Fruit fly (Drosophila melanogaster): ENCODE measurements around the gene CCT7.

CCT7 gene

dm6 chr3R:8801126-8801762 is at the start of gene CCT7, which contains the start of the genes Pif1A and Pif1B:
CCT7 (plus strand) TSS chr3R:8801564.
Pif1A (minus strand) TSS chr3R:8801176.
Pif1B (minus strand) TSS chr3R:8801176.
- TF ChIP-seq Myc (optimal IDR thresholded peaks at IDR 0.05) (no peak), h (optimal IDR thresholded peaks at IDR 0.05) (no peak), psq (optimal IDR thresholded peaks at IDR 0.05) (no peak), ttk (optimal IDR thresholded peaks at IDR 0.05) (no peak), Sin3A (optimal IDR thresholded peaks at IDR 0.05) (no peak), insv (optimal IDR thresholded peaks at IDR 0.05) (no peak)

- TF ChIP-seq insv (optimal IDR thresholded peaks at IDR 0.05): no peak
- TF ChIP-seq Sin3A (optimal IDR thresholded peaks at IDR 0.05): no peak
- TF ChIP-seq h (optimal IDR thresholded peaks at IDR 0.05): no peak
- TF ChIP-seq Myc (optimal IDR thresholded peaks at IDR 0.05): no peak
These were observed 33.4 kb upstream of the CCT7 start, which contains the start of the genes CG34135 and CG11768 for dm6 chr3R:8767998-8768397. CG34135 (minus strand) TSS chr3R:8768191. CG11768 (minus strand) TSS chr3R:8768200.

- TF ChIP-seq ttk (optimal IDR thresholded peaks at IDR 0.05) (no peak), h (optimal IDR thresholded peaks at IDR 0.05) (no peak), insv (optimal IDR thresholded peaks at IDR 0.05) (no peak), psq (optimal IDR thresholded peaks at IDR 0.05) (no peak), Sin3A (optimal IDR thresholded peaks at IDR 0.05) (no peak), Myc (optimal IDR thresholded peaks at IDR 0.05) (no peak)
These were observed 32.3 kb upstream of the CCT7 start, which contains the start of gene CG8236 for dm6 chr3R:8769094-8769493. CG8236 (plus strand) TSS chr3R:8769394.

- TF ChIP-seq psq (optimal IDR thresholded peaks at IDR 0.05) (no peak), Sin3A (optimal IDR thresholded peaks at IDR 0.05) (no peak), Myc (optimal IDR thresholded peaks at IDR 0.05) (no peak), h (optimal IDR thresholded peaks at IDR 0.05) (no peak), insv (optimal IDR thresholded peaks at IDR 0.05) (no peak), ttk (optimal IDR thresholded peaks at IDR 0.05) (no peak)
These were observed 28.8 kb upstream of the CCT7 start, which contains the start of gene CG13318 for dm6 chr3R:8772591-8772990. CG13318 (minus strand) TSS chr3R:8772691.

- TF ChIP-seq Myc (optimal IDR thresholded peaks at IDR 0.05) (no peak), psq (optimal IDR thresholded peaks at IDR 0.05) (no peak), ttk (optimal IDR thresholded peaks at IDR 0.05) (no peak), insv (optimal IDR thresholded peaks at IDR 0.05) (no peak), h (optimal IDR thresholded peaks at IDR 0.05) (no peak), Sin3A (optimal IDR thresholded peaks at IDR 0.05) (no peak)
These were observed 28.2 kb upstream of the CCT7 start, which contains the start of gene CG34301 for dm6 chr3R:8773135-8773534. CG34301 (plus strand) TSS chr3R:8773435.

DNA sequence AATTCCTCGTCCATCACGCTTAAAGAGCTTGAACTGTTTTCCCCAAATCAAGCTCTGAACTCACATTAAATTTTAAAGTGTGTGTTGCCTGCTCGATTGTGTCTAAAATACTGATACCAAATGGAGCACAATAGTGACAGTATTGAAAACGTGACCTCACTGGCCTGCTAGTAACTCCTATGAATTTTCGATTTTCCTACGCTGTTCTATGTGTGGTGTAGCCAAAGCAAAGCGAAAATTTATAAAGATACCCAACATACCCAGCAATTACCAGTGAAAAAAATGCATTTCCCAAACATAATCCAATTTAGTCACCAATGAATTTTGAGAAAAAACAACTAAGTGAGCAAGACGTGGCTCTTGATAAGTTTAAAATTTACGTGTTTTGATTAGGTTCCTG is 21.5 kb upstream of the CCT7 start, which contains the start of gene CG33191:
CG33191 (minus strand) TSS at position 101 of the 400 bp plus-strand sequence.
- TF ChIP-seq insv (optimal IDR thresholded peaks at IDR 0.05) (no peak), ttk (optimal IDR thresholded peaks at IDR 0.05) (no peak), h (optimal IDR thresholded peaks at IDR 0.05) (no peak), psq (optimal IDR thresholded peaks at IDR 0.05) (no peak), Myc (optimal IDR thresholded peaks at IDR 0.05) (no peak), Sin3A (optimal IDR thresholded peaks at IDR 0.05) (no peak)

DNA sequence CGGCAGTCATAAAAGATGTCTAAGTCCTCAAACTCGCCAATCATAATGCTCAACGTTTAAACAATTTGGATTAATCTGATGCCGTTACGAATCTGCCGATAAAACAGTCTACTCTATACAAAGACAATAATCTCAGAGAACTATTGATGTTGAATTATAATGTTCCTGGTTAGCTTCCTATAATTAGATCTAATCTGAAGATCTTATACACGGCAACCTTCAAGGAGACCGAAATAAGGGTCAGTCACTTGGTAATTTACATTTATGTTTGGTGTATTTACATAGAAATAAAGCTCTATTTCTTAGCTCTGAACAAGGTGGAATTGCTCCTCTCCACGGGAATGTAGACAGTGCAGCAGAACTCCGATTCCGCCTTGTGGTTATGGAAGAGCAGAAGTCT is 20.7 kb upstream of the CCT7 start, which contains the start of gene CG33189:
CG33189 (minus strand) TSS at position 101 of the 400 bp plus-strand sequence.
- no peak for TF ChIP-seq psq (optimal IDR thresholded peaks at IDR 0.05)
- no peak for TF ChIP-seq insv (optimal IDR thresholded peaks at IDR 0.05)
- TF ChIP-seq Myc (optimal IDR thresholded peaks at IDR 0.05): no peak
- TF ChIP-seq Sin3A (optimal IDR thresholded peaks at IDR 0.05): no peak
- no peak for TF ChIP-seq ttk (optimal IDR thresholded peaks at IDR 0.05)
- no peak for TF ChIP-seq h (optimal IDR thresholded peaks at IDR 0.05)

DNA sequence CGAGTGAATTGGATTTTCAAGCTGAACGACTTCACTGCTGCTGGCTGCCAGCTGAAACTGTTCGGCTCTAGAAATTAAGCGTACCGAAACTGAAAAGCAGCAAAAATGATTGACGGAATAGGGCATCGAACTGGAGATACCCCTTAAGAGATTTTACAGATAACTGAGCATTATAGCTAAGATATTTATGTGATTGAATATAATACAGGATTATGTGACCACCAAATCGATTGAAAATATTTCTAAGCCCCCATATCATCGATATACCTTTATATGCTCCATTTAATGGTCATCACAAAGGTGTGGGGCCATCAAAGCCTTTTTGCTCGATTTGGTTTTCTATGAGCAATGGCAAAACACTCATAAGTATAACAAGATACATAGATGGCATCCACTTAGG is 16.6 kb upstream of the CCT7 start:
- TF ChIP-seq h (optimal IDR thresholded peaks at IDR 0.05) (no peak), Sin3A (optimal IDR thresholded peaks at IDR 0.05) (no peak), psq (optimal IDR thresholded peaks at IDR 0.05) (no peak), insv (optimal IDR thresholded peaks at IDR 0.05) (no peak), ttk (optimal IDR thresholded peaks at IDR 0.05) (no peak), Myc (optimal IDR thresholded peaks at IDR 0.05) (no peak)

DNA sequence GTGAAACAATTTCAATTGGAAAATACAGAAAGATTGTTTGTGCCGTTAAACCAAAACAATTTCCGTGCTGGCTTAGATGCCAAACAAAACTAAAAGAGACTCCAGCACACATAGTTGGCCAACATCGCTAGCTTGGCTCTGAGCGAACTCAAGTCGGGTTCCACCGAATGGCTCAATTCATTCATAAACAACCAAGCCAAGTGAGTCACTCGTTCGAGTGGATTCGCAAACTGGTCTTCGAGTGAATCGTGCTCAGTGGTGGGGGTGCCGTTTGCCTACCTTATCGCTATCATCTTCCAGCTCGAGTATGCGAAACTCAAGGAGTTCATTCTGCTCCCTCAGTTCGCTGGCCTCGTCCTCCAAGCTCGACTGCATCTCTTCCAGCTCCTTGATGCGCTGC is 15.9 kb upstream of the CCT7 start:
- TF ChIP-seq psq (optimal IDR thresholded peaks at IDR 0.05): no peak
- no peak for TF ChIP-seq Myc (optimal IDR thresholded peaks at IDR 0.05)
- TF ChIP-seq Sin3A (optimal IDR thresholded peaks at IDR 0.05): no peak
- TF ChIP-seq ttk (optimal IDR thresholded peaks at IDR 0.05): no peak
- no peak for TF ChIP-seq insv (optimal IDR thresholded peaks at IDR 0.05)
- no peak for TF ChIP-seq h (optimal IDR thresholded peaks at IDR 0.05)

DNA sequence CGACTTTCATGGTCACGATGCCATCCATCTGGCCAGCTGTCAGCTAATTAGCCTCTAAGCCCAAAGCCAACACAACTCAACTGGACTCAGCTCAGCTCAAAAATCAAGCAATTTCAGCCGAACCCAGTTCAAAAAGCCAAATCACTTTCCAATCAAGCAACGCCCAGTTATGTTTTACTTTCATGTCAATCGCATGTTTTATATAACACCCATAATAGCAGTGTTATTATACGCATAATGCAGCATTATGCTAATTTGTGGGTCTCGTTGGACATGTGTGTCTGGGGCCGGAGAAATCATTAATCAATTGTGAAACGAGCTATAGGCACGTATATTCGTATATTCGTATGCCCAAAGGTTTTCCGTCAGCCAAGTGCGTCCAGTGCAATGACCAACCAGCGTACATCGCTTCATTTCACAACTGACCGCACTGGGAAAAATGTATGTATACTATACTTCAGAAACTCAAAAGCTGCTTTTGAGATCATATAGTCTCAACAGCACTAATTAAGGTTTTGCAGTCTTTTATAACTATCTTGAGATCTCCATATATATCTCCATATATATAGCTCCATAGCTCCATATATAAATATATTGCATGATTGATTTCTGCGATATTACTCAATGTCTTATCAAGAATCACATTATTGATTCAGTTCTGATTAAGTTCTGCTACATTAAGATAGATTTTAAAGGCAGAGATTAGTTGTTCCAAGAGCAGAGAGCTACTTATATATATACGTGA is 13.7 kb upstream of the CCT7 start:
- TF ChIP-seq Sin3A (optimal IDR thresholded peaks at IDR 0.05) (no peak), Myc (optimal IDR thresholded peaks at IDR 0.05) (no peak)

DNA sequence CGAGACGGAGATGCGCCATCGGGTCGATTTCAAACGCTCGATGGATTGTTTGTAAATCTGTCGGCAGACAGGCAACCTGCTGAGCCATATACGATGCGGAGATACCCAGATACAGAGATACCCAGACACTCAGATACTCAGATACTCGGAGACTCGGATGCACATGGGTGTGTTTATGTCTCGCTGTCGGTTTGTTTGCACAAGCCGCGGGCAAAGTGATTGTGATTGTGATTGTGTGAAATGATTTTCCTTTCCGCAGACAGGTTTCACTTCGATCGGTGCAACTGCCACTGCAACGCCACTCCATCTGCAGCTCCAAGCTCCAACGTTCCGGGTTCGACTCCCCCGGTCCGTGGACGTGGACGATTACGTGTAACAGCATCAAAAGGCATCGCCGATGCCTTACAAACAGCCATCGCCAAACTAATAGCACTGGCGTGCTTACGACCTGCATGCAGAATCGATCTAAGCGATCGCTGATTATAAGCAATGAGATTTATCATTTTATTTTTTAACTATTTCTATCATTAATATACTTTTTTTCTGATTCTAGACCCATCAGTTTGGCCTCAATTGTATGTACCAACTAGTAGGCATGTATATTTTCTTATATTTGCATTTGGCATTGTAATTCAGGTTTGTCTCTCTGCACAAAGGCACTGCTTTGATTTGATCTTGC is 12.5 kb upstream of the CCT7 start:
- TF ChIP-seq h (optimal IDR thresholded peaks at IDR 0.05) (no peak), insv (optimal IDR thresholded peaks at IDR 0.05) (no peak), ttk (optimal IDR thresholded peaks at IDR 0.05) (no peak), Myc (optimal IDR thresholded peaks at IDR 0.05) (no peak), Sin3A (optimal IDR thresholded peaks at IDR 0.05) (no peak)

Data from Kc167 (cell line).